Worm (Caenorhabditis elegans): ENCODE results near the gene C03G6.6.

The C03G6.6 gene

ce11 chrV:7357132-7357531, at the start of gene C03G6.6:
C03G6.6 (plus strand) TSS chrV:7357432.
- TF ChIP-seq aly-1 (tag; optimal IDR thresholded peaks at IDR 0.05) (no peak), sea-1 (GFP tag; conservative IDR thresholded peaks at IDR 0.05) (no peak), tra-4 (tag; optimal IDR thresholded peaks at IDR 0.05) (no peak), tbx-11 (GFP tag; IDR thresholded peaks at IDR 0.05) (no peak), B0310.2 (tag; optimal IDR thresholded peaks at IDR 0.05) (no peak), F13C5.2 (tag; optimal IDR thresholded peaks at IDR 0.05) (no peak), tbx-37 (GFP tag; conservative IDR thresholded peaks at IDR 0.05) (no peak), ceh-36 (tag; optimal IDR thresholded peaks at IDR 0.05) (no peak), scrt-1 (GFP tag; IDR thresholded peaks at IDR 0.05) (no peak), hmbx-1 (tag; optimal IDR thresholded peaks at IDR 0.05) (no peak), ets-7 (tag; optimal IDR thresholded peaks at IDR 0.05) (no peak), hmg-4 (GFP tag; optimal IDR thresholded peaks at IDR 0.05) (no peak), flt-1 (GFP tag; IDR thresholded peaks at IDR 0.05) (no peak)

ce11 chrV:7313233-7313632, 44.0 kb upstream of the C03G6.6 start, which contains the start of gene srx-6:
srx-6 (minus strand) TSS chrV:7313333.
- TF ChIP-seq flt-1 (GFP tag; IDR thresholded peaks at IDR 0.05) (no peak), pes-1 (GFP tag; IDR thresholded peaks at IDR 0.05) (no peak), ceh-13 (GFP tag; optimal IDR thresholded peaks at IDR 0.05) (no peak), ama-1 (optimal IDR thresholded peaks at IDR 0.05) (no peak), ceh-36 (tag; optimal IDR thresholded peaks at IDR 0.05) (no peak), tbx-11 (GFP tag; IDR thresholded peaks at IDR 0.05) (no peak)

- TF ChIP-seq scrt-1 (GFP tag; IDR thresholded peaks at IDR 0.05) (no peak), ama-1 (optimal IDR thresholded peaks at IDR 0.05) (no peak), F13C5.2 (tag; optimal IDR thresholded peaks at IDR 0.05) (no peak)
Observed at ce11 chrV:7320909-7321308, 36.3 kb upstream of the C03G6.6 start, which contains the start of gene lmd-4. lmd-4 (minus strand) TSS chrV:7321009.

- TF ChIP-seq pes-1 (GFP tag; IDR thresholded peaks at IDR 0.05): no peak
- no peak for TF ChIP-seq flt-1 (GFP tag; IDR thresholded peaks at IDR 0.05)
- TF ChIP-seq ceh-36 (tag; optimal IDR thresholded peaks at IDR 0.05): no peak
- TF ChIP-seq F13C5.2 (tag; optimal IDR thresholded peaks at IDR 0.05): no peak
Observed at ce11 chrV:7321915-7322314, 35.3 kb upstream of the C03G6.6 start, which contains the start of gene F10G2.10. F10G2.10 (plus strand) TSS chrV:7322215.

ce11 chrV:7325285-7325684, 31.9 kb upstream of the C03G6.6 start, which contains the start of gene srx-92:
srx-92 (minus strand) TSS chrV:7325385.
- TF ChIP-seq scrt-1 (GFP tag; IDR thresholded peaks at IDR 0.05) (no peak), tbx-37 (GFP tag; conservative IDR thresholded peaks at IDR 0.05) (no peak), aly-1 (tag; optimal IDR thresholded peaks at IDR 0.05) (no peak), pes-1 (GFP tag; IDR thresholded peaks at IDR 0.05) (no peak), tbx-11 (GFP tag; IDR thresholded peaks at IDR 0.05) (no peak), hmg-4 (GFP tag; optimal IDR thresholded peaks at IDR 0.05) (no peak), hmbx-1 (tag; optimal IDR thresholded peaks at IDR 0.05) (no peak), tra-4 (tag; optimal IDR thresholded peaks at IDR 0.05) (no peak), F13C5.2 (tag; optimal IDR thresholded peaks at IDR 0.05) (no peak), flt-1 (GFP tag; IDR thresholded peaks at IDR 0.05) (no peak), ceh-13 (GFP tag; optimal IDR thresholded peaks at IDR 0.05) (no peak), hnd-1 (tag; optimal IDR thresholded peaks at IDR 0.05) (no peak), ama-1 (optimal IDR thresholded peaks at IDR 0.05) (no peak), sea-1 (GFP tag; conservative IDR thresholded peaks at IDR 0.05) (no peak)

ce11 chrV:7326928-7327327, 30.3 kb upstream of the C03G6.6 start, which contains the start of gene F10G2.4:
F10G2.4 (plus strand) TSS chrV:7327228.
- TF ChIP-seq ets-7 (tag; optimal IDR thresholded peaks at IDR 0.05): no peak
- TF ChIP-seq ama-1 (optimal IDR thresholded peaks at IDR 0.05): no peak
- no peak for TF ChIP-seq sea-1 (GFP tag; conservative IDR thresholded peaks at IDR 0.05)
- no peak for TF ChIP-seq scrt-1 (GFP tag; IDR thresholded peaks at IDR 0.05)
- no peak for TF ChIP-seq B0310.2 (tag; optimal IDR thresholded peaks at IDR 0.05)
- TF ChIP-seq ceh-13 (GFP tag; optimal IDR thresholded peaks at IDR 0.05): no peak
- no peak for TF ChIP-seq flt-1 (GFP tag; IDR thresholded peaks at IDR 0.05)
- no peak for TF ChIP-seq hmbx-1 (tag; optimal IDR thresholded peaks at IDR 0.05)
- TF ChIP-seq hnd-1 (tag; optimal IDR thresholded peaks at IDR 0.05): no peak
- no peak for TF ChIP-seq hmg-4 (GFP tag; optimal IDR thresholded peaks at IDR 0.05)
- TF ChIP-seq tra-4 (tag; optimal IDR thresholded peaks at IDR 0.05): no peak
- TF ChIP-seq tbx-37 (GFP tag; conservative IDR thresholded peaks at IDR 0.05): no peak
- no peak for TF ChIP-seq tbx-11 (GFP tag; IDR thresholded peaks at IDR 0.05)
- TF ChIP-seq F13C5.2 (tag; optimal IDR thresholded peaks at IDR 0.05): no peak
- TF ChIP-seq pes-1 (GFP tag; IDR thresholded peaks at IDR 0.05): no peak
- TF ChIP-seq aly-1 (tag; optimal IDR thresholded peaks at IDR 0.05): no peak
- no peak for TF ChIP-seq ceh-36 (tag; optimal IDR thresholded peaks at IDR 0.05)

- TF ChIP-seq flt-1 (GFP tag; IDR thresholded peaks at IDR 0.05) (no peak), aly-1 (tag; optimal IDR thresholded peaks at IDR 0.05) (no peak), ceh-13 (GFP tag; optimal IDR thresholded peaks at IDR 0.05) (no peak)
Observed at ce11 chrV:7328092-7328491, 29.1 kb upstream of the C03G6.6 start, which contains the start of gene clec-7. clec-7 (plus strand) TSS chrV:7328392.

ce11 chrV:7330868-7331267, 26.4 kb upstream of the C03G6.6 start, which contains the start of gene F10G2.2:
F10G2.2 (plus strand) TSS chrV:7331168.
- no peak for TF ChIP-seq scrt-1 (GFP tag; IDR thresholded peaks at IDR 0.05)
- TF ChIP-seq ets-7 (tag; optimal IDR thresholded peaks at IDR 0.05): no peak
- TF ChIP-seq sea-1 (GFP tag; conservative IDR thresholded peaks at IDR 0.05): no peak
- no peak for TF ChIP-seq ceh-13 (GFP tag; optimal IDR thresholded peaks at IDR 0.05)
- TF ChIP-seq hmg-4 (GFP tag; optimal IDR thresholded peaks at IDR 0.05): no peak
- no peak for TF ChIP-seq ceh-36 (tag; optimal IDR thresholded peaks at IDR 0.05)
- TF ChIP-seq hnd-1 (tag; optimal IDR thresholded peaks at IDR 0.05): no peak
- no peak for TF ChIP-seq ama-1 (optimal IDR thresholded peaks at IDR 0.05)
- no peak for TF ChIP-seq tbx-11 (GFP tag; IDR thresholded peaks at IDR 0.05)
- no peak for TF ChIP-seq tra-4 (tag; optimal IDR thresholded peaks at IDR 0.05)
- TF ChIP-seq flt-1 (GFP tag; IDR thresholded peaks at IDR 0.05): no peak
- no peak for TF ChIP-seq aly-1 (tag; optimal IDR thresholded peaks at IDR 0.05)
- no peak for TF ChIP-seq hmbx-1 (tag; optimal IDR thresholded peaks at IDR 0.05)
- TF ChIP-seq tbx-37 (GFP tag; conservative IDR thresholded peaks at IDR 0.05): no peak
- no peak for TF ChIP-seq F13C5.2 (tag; optimal IDR thresholded peaks at IDR 0.05)
- TF ChIP-seq B0310.2 (tag; optimal IDR thresholded peaks at IDR 0.05): no peak
- TF ChIP-seq pes-1 (GFP tag; IDR thresholded peaks at IDR 0.05): no peak
